Worm (Caenorhabditis elegans) whole organism, L3 larva: Measurements from ENCODE around the gene ZK632.10.

Experiments
- aly-2 ChIP-seq: fragments of 150-350 bp; optimal IDR thresholded peaks from 2 replicates; lab custom pipeline; 2014; ENCODE audit warnings: missing biosample characterization, missing genetic modification characterization
- ama-1 ChIP-seq: fragments of 150-350 bp; optimal IDR thresholded peaks from 2 replicates; lab custom pipeline; 2018
- ceh-82 ChIP-seq: fragments of 150-350 bp; optimal IDR thresholded peaks from 2 replicates; lab custom pipeline; 2014; ENCODE audit warnings: missing biosample characterization, missing genetic modification characterization
- elt-2 ChIP-seq: sonication (generic microtip); optimal IDR thresholded peaks from 2 replicates; lab custom pipeline; 2016; ENCODE audit warnings: missing genetic modification reagents, mild to moderate bottlenecking, missing genetic modification characterization, missing compliant biosample characterization
- eor-1 ChIP-seq, 2 experiments: fragments of 150-350 bp; optimal IDR thresholded peaks; 2 replicates each; lab custom pipeline; 2014 to 2018; ENCODE audit warnings: missing biosample characterization in 2 of 2, missing genetic modification characterization in 2 of 2
- fkh-10 ChIP-seq: sonication (generic microtip); optimal IDR thresholded peaks from 2 replicates; lab custom pipeline; 2017; ENCODE audit warnings: missing biosample characterization, missing genetic modification reagents, missing genetic modification characterization
- mdl-1 ChIP-seq: fragments of 150-350 bp; optimal IDR thresholded peaks from 2 replicates; lab custom pipeline; 2014; ENCODE audit warnings: missing biosample characterization, missing genetic modification characterization
- nhr-12 ChIP-seq: fragments of 150-350 bp; optimal IDR thresholded peaks from 2 replicates; lab custom pipeline; 2014; ENCODE audit warnings: missing biosample characterization, missing genetic modification characterization
- nhr-23 ChIP-seq: fragments of 150-350 bp; optimal IDR thresholded peaks from 2 replicates; lab custom pipeline; 2014; ENCODE audit warnings: missing biosample characterization, missing genetic modification reagents, missing genetic modification characterization
- snpc-4 ChIP-seq: fragments of 150-350 bp; optimal IDR thresholded peaks from 2 replicates; lab custom pipeline; 2014; ENCODE audit warnings: missing biosample characterization, missing genetic modification characterization
- unc-62 ChIP-seq: fragments of 150-350 bp; sonication (generic microtip); optimal IDR thresholded peaks from 4 replicates; lab custom pipeline; 2014; ENCODE audit warnings: missing biosample characterization, missing genetic modification reagents, missing genetic modification characterization
- ztf-11 ChIP-seq: fragments of 150-350 bp; optimal IDR thresholded peaks from 2 replicates; lab custom pipeline; 2014; ENCODE audit warnings: missing biosample characterization, missing genetic modification characterization

- TF ChIP-seq fkh-10 (GFP tag; lab: Kevin White, UChicago) (no peak), unc-62 (GFP tag; lab: Kevin White, UChicago) (no peak), mdl-1 (tag; lab: Kevin White, UChicago) (no peak), nhr-12 (tag; lab: Kevin White, UChicago) (no peak), nhr-23 (tag; lab: Kevin White, UChicago) (no peak), snpc-4 (tag; lab: Kevin White, UChicago) (no peak), aly-2 (tag; lab: Kevin White, UChicago) (no peak), elt-2 (tag; lab: Kevin White, UChicago) (no peak), ceh-82 (tag; lab: Kevin White, UChicago) (no peak), ztf-11 (tag; lab: Kevin White, UChicago) (no peak), ama-1 (lab: Kevin White, UChicago) (no peak), eor-1 (tag; optimal IDR thresholded peaks at IDR 0.05; lab: Kevin White, UChicago) (no peak)
Observed at ce11 chrIII:9830502-9830901, 3.0 kb upstream of the ZK632.10 start, which contains the start of gene ZK632.12.
